Fruit fly (Drosophila melanogaster) whole organism, embryonic: ENCODE data around the gene kibra.

Experiments
- C15 ChIP-seq: fragments of 200-800 bp; sonication (Bioruptor generic); IDR thresholded peaks from 3 replicates; pipeline ENCODE4 v1.3.6; 2022; ENCODE audit warnings: missing biosample characterization, missing genetic modification characterization
- CG10274 ChIP-seq: fragments of 200-800 bp; sonication (Bioruptor generic); optimal IDR thresholded peaks from 3 replicates; lab custom pipeline; 2017; ENCODE audit warnings: missing biosample characterization, mild to moderate bottlenecking, missing genetic modification characterization
- CG12236 ChIP-seq: fragments of 200-800 bp; sonication (Bioruptor generic); optimal IDR thresholded peaks from 2 replicates; lab custom pipeline; 2016; ENCODE audit warnings: missing biosample characterization, missing genetic modification characterization
- CG12769 ChIP-seq: fragments of 200-800 bp; sonication (Bioruptor generic); optimal IDR thresholded peaks from 2 replicates; lab custom pipeline; 2019; ENCODE audit warnings: missing biosample characterization, mild to moderate bottlenecking, missing genetic modification characterization, moderate library complexity
- CG13424 ChIP-seq: fragments of 200-800 bp; sonication (Bioruptor generic); optimal IDR thresholded peaks from 2 replicates; lab custom pipeline; 2019; ENCODE audit warnings: missing biosample characterization, mild to moderate bottlenecking, missing genetic modification characterization, moderate library complexity
- CG15514 ChIP-seq: fragments of 200-800 bp; sonication (Bioruptor generic); optimal IDR thresholded peaks from 3 replicates; lab custom pipeline; 2017; ENCODE audit warnings: missing biosample characterization, missing genetic modification characterization, mild to moderate bottlenecking, moderate library complexity, missing genetic modification reagents
- CG17568 ChIP-seq: fragments of 200-800 bp; sonication (Bioruptor generic); optimal IDR thresholded peaks from 2 replicates; lab custom pipeline; 2018; ENCODE audit warnings: missing biosample characterization, mild to moderate bottlenecking, missing genetic modification characterization, moderate library complexity
- CG2129 ChIP-seq: fragments of 200-800 bp; sonication (Bioruptor generic); IDR thresholded peaks from 2 replicates; pipeline ENCODE4 v1.3.6; 2022; ENCODE audit warnings: missing biosample characterization, missing genetic modification characterization; ENCODE audit not compliant: partially characterized antibody
- CG2199 ChIP-seq: fragments of 200-800 bp; sonication (Bioruptor generic); IDR thresholded peaks from 3 replicates; pipeline ENCODE4 v1.3.6; 2022; ENCODE audit warnings: missing biosample characterization, missing genetic modification characterization
- CG33557 ChIP-seq: fragments of 200-800 bp; sonication (Bioruptor generic); optimal IDR thresholded peaks from 2 replicates; lab custom pipeline; 2019; ENCODE audit warnings: missing biosample characterization, mild to moderate bottlenecking, missing genetic modification characterization, moderate library complexity
- CG6272 ChIP-seq: fragments of 200-800 bp; sonication (Bioruptor generic); IDR thresholded peaks from 2 replicates; pipeline ENCODE4 v1.3.6; 2022; ENCODE audit warnings: missing biosample characterization, missing genetic modification characterization
- D19A ChIP-seq: fragments of 200-800 bp; optimal IDR thresholded peaks from 3 replicates; lab custom pipeline; 2019; ENCODE audit warnings: missing biosample characterization, mild to moderate bottlenecking, missing genetic modification characterization, moderate library complexity
- Dip3 ChIP-seq: fragments of 200-800 bp; sonication (Bioruptor generic); optimal IDR thresholded peaks from 3 replicates; lab custom pipeline; 2016; ENCODE audit warnings: missing biosample characterization, missing genetic modification characterization
- H15 ChIP-seq: fragments of 200-800 bp; sonication (Bioruptor generic); IDR thresholded peaks from 3 replicates; pipeline ENCODE4 v1.3.6; 2022; ENCODE audit warnings: missing biosample characterization, missing genetic modification characterization
- HLHmδ ChIP-seq: fragments of 200-800 bp; sonication (Bioruptor generic); optimal IDR thresholded peaks from 2 replicates; lab custom pipeline; 2018; ENCODE audit warnings: missing biosample characterization, mild to moderate bottlenecking, missing genetic modification characterization, moderate library complexity
- Hmr ChIP-seq: fragments of 200-800 bp; sonication (Bioruptor generic); optimal IDR thresholded peaks from 3 replicates; lab custom pipeline; 2017; ENCODE audit warnings: mild to moderate bottlenecking, missing biosample characterization, missing genetic modification reagents, missing genetic modification characterization
- Max ChIP-seq: fragments of 200-800 bp; sonication (Bioruptor generic); optimal IDR thresholded peaks from 2 replicates; lab custom pipeline; 2016; ENCODE audit warnings: missing biosample characterization, mild to moderate bottlenecking, missing genetic modification characterization
- Sry-β ChIP-seq: fragments of 200-800 bp; sonication (Bioruptor generic); optimal IDR thresholded peaks from 2 replicates; lab custom pipeline; 2018; ENCODE audit warnings: missing biosample characterization, mild to moderate bottlenecking, missing genetic modification characterization, moderate library complexity
- bsh ChIP-seq, 2 experiments: fragments of 200-800 bp; sonication (Bioruptor generic); optimal IDR thresholded peaks; 2 replicates each; lab custom pipeline; 2017 to 2018; ENCODE audit warnings: mild to moderate bottlenecking in 2 of 2, missing biosample characterization in 2 of 2, missing genetic modification characterization in 2 of 2, moderate library complexity in 1 of 2
- caup ChIP-seq: fragments of 200-800 bp; sonication (Bioruptor generic); optimal IDR thresholded peaks from 3 replicates; lab custom pipeline; 2017; ENCODE audit warnings: missing biosample characterization, mild to moderate bottlenecking, missing genetic modification characterization, moderate library complexity; ENCODE audit not compliant: severe bottlenecking
- cg ChIP-seq: fragments of 200-800 bp; sonication (Bioruptor generic); optimal IDR thresholded peaks from 3 replicates; lab custom pipeline; 2019; ENCODE audit warnings: missing biosample characterization, mild to moderate bottlenecking, missing genetic modification characterization, moderate library complexity
- corto ChIP-seq: fragments of 200-800 bp; sonication (Bioruptor generic); optimal IDR thresholded peaks from 2 replicates; lab custom pipeline; 2016; ENCODE audit warnings: missing biosample characterization, mild to moderate bottlenecking, missing genetic modification characterization, moderate library complexity
- croc ChIP-seq: fragments of 200-800 bp; sonication (Bioruptor generic); conservative IDR thresholded peaks from 3 replicates; pipeline ENCODE4 v1.3.6; 2022; ENCODE audit warnings: missing biosample characterization, missing genetic modification characterization
- cwo ChIP-seq: fragments of 200-800 bp; sonication (Bioruptor generic); optimal IDR thresholded peaks from 3 replicates; lab custom pipeline; 2017; ENCODE audit warnings: missing biosample characterization, missing genetic modification characterization, mild to moderate bottlenecking, moderate library complexity, missing genetic modification reagents
- danr ChIP-seq: fragments of 200-800 bp; sonication (Bioruptor generic); IDR thresholded peaks from 2 replicates; pipeline ENCODE4 v1.3.6; 2022; ENCODE audit warnings: missing biosample characterization, missing genetic modification characterization
- dati ChIP-seq: fragments of 200-800 bp; sonication (Bioruptor generic); IDR thresholded peaks from 2 replicates; pipeline ENCODE4 v1.3.6; 2022; ENCODE audit warnings: missing biosample characterization, missing genetic modification characterization
- fd102C ChIP-seq: fragments of 200-800 bp; sonication (Bioruptor generic); optimal IDR thresholded peaks from 2 replicates; lab custom pipeline; 2018; ENCODE audit warnings: missing biosample characterization, mild to moderate bottlenecking, missing genetic modification characterization, moderate library complexity
- gem ChIP-seq: fragments of 200-800 bp; sonication (Bioruptor generic); optimal IDR thresholded peaks from 2 replicates; lab custom pipeline; 2019; ENCODE audit warnings: missing biosample characterization, mild to moderate bottlenecking, missing genetic modification characterization, moderate library complexity
- gsb-n ChIP-seq: fragments of 200-800 bp; sonication (Bioruptor generic); optimal IDR thresholded peaks from 3 replicates; lab custom pipeline; 2018; ENCODE audit warnings: missing biosample characterization, mild to moderate bottlenecking, missing genetic modification characterization
- h ChIP-seq: fragments of >200 bp; optimal IDR thresholded peaks from 2 replicates; lab custom pipeline; 2017
- ham ChIP-seq: fragments of 200-800 bp; sonication (Bioruptor generic); IDR thresholded peaks from 2 replicates; pipeline ENCODE4 v1.3.6; 2022; ENCODE audit warnings: missing biosample characterization, missing genetic modification characterization
- her ChIP-seq: fragments of 200-800 bp; sonication (Bioruptor generic); optimal IDR thresholded peaks from 2 replicates; lab custom pipeline; 2016; ENCODE audit warnings: missing biosample characterization, missing genetic modification characterization
- jumu ChIP-seq: fragments of 200-800 bp; sonication (Bioruptor generic); optimal IDR thresholded peaks from 3 replicates; lab custom pipeline; 2016; ENCODE audit warnings: missing biosample characterization, missing genetic modification characterization
- klu ChIP-seq: fragments of 200-800 bp; sonication (Bioruptor generic); IDR thresholded peaks from 2 replicates; pipeline ENCODE4 v1.3.6; 2022; ENCODE audit warnings: missing biosample characterization, missing genetic modification characterization
- lilli ChIP-seq: fragments of 200-800 bp; sonication (Bioruptor generic); optimal IDR thresholded peaks from 3 replicates; lab custom pipeline; 2016; ENCODE audit warnings: missing biosample characterization, missing genetic modification characterization
- mirr ChIP-seq: fragments of 200-800 bp; sonication (Bioruptor generic); optimal IDR thresholded peaks from 3 replicates; lab custom pipeline; 2018; ENCODE audit warnings: missing biosample characterization, mild to moderate bottlenecking, missing genetic modification characterization
- mld ChIP-seq: fragments of 200-800 bp; sonication (Bioruptor generic); IDR thresholded peaks from 3 replicates; pipeline ENCODE4 v1.3.6; 2022; ENCODE audit warnings: missing biosample characterization, missing genetic modification characterization; ENCODE audit not compliant: partially characterized antibody
- nom ChIP-seq: fragments of 200-800 bp; sonication (Bioruptor generic); optimal IDR thresholded peaks from 2 replicates; lab custom pipeline; 2017; ENCODE audit warnings: missing biosample characterization, missing genetic modification characterization, mild to moderate bottlenecking, moderate library complexity, missing genetic modification reagents
- odd ChIP-seq: fragments of 200-800 bp; sonication (Bioruptor generic); optimal IDR thresholded peaks from 2 replicates; lab custom pipeline; 2017; ENCODE audit warnings: missing biosample characterization, mild to moderate bottlenecking, missing genetic modification characterization
- pb ChIP-seq: fragments of 200-800 bp; sonication (Bioruptor generic); optimal IDR thresholded peaks from 3 replicates; lab custom pipeline; 2016; ENCODE audit warnings: missing biosample characterization, missing genetic modification characterization
- prd ChIP-seq, 3 experiments: fragments of >200 bp in 2 of 3; fragments of 200-800 bp in 1 of 3; sonication (Bioruptor generic) in 1 of 3; optimal IDR thresholded peaks in 2 of 3; IDR thresholded peaks in 1 of 3; 2 replicates in 2 of 3; 3 replicates in 1 of 3; pipeline versions ENCODE4 v1.3.6 to Lab custom; 2017 to 2022; ENCODE audit warnings: missing biosample characterization in 1 of 3, missing genetic modification characterization in 1 of 3
- ranshi ChIP-seq: fragments of 200-800 bp; sonication (Bioruptor generic); IDR thresholded peaks from 2 replicates; pipeline ENCODE4 v1.3.6; 2022; ENCODE audit warnings: missing biosample characterization, missing genetic modification characterization
- run ChIP-seq: fragments of 200-800 bp; sonication (Bioruptor generic); optimal IDR thresholded peaks from 3 replicates; lab custom pipeline; 2018; ENCODE audit warnings: missing biosample characterization, mild to moderate bottlenecking, missing genetic modification characterization
- sens ChIP-seq: fragments of 200-800 bp; sonication (Bioruptor generic); peaks from one replicate; lab custom pipeline; 2016; ENCODE audit warnings: missing biosample characterization, missing genetic modification characterization
- slbo ChIP-seq: fragments of 200-800 bp; sonication (Bioruptor generic); IDR thresholded peaks from 2 replicates; pipeline ENCODE4 v1.3.6; 2022; ENCODE audit warnings: missing biosample characterization, missing genetic modification characterization
- ssp ChIP-seq: fragments of 200-800 bp; sonication (Bioruptor generic); IDR thresholded peaks from 2 replicates; pipeline ENCODE4 v1.3.6; 2022; ENCODE audit warnings: missing biosample characterization, missing genetic modification characterization
- wdn ChIP-seq: fragments of 200-800 bp; sonication (Bioruptor generic); IDR thresholded peaks from 2 replicates; pipeline ENCODE4 v1.3.6; 2022; ENCODE audit warnings: missing biosample characterization, missing genetic modification characterization

Gene kibra

DNA sequence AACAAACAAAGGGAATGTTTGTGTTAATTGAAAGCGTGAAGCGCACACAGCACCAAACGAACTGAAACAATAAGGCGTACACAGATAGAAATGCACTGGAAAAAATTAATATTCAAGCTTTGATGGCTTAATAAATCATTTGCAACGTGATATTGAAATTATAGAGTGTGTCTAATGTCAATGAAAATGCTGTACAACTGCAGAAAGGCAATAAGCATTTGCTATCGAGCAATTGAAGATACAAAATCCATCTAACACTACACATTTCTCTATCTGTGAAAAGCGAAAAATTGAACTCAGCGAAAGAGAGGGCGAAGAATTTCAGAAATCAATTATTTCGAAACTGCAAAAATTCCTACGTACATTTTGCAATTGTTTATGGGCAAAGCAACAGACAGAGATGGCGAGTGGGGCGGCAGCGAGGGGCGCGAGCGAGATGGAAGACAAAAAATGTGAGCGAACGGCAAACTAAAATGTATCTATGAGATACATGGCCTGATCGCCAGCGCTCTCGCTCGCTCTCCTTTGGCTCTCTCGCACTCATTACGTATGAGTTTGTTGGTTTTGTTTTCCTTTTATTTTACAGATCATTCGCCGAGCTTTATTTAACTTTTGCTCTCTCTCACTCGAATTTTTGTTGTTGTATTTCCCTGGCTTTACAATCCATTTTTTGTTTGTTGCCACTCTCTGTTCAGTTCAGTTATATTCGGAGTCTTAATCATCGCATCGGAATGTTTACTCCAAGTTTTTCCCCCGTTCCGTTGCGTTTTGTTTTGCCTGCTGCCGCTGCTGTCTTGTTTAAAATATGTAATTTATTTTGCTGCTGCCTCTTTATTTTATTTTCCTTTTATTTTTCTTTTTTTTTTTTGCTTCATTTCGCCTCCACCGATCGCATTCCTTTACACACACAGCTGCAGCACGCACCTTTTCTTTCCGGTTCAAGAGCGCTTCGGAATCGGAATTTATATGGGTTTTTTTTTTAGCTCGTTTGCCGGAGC, 1.8 kb downstream of the kibra start (continued):
- peak; percentile 24 for TF ChIP-seq Max
- TF ChIP-seq slbo (GFP tag; lab: Robert Waterston, UW) = peak; percentile 71
- TF ChIP-seq fd102C (GFP tag; lab: Kevin White, UChicago) = peak; percentile 40
- peak; percentile 55 for TF ChIP-seq pb (GFP tag; lab: Kevin White, UChicago)
- peak; percentile 49 for TF ChIP-seq CG15514 (GFP tag; lab: Kevin White, UChicago)
- no peak for TF ChIP-seq HLHmδ (GFP tag; lab: Kevin White, UChicago)
- TF ChIP-seq CG33557 (GFP tag; lab: Kevin White, UChicago) = no peak
- TF ChIP-seq jumu (GFP tag; lab: Kevin White, UChicago) = peak; percentile 51
- peak; percentile 35 for TF ChIP-seq cwo (GFP tag; lab: Kevin White, UChicago)
- no peak for TF ChIP-seq corto (GFP tag; lab: Kevin White, UChicago)
- TF ChIP-seq Sry-β = no peak
- peak; percentile 56 for TF ChIP-seq CG13424 (tag; lab: Kevin White, UChicago)
- 0 out of 2 replicates have a peak, but pooled peaks have one; percentile 20 for TF ChIP-seq ssp (GFP tag; lab: Robert Waterston, UW)
- TF ChIP-seq mld = no peak
- TF ChIP-seq wdn = no peak
- TF ChIP-seq CG2199 (GFP tag; lab: Robert Waterston, UW) = peak; percentile 27; the same call in 1 of the 3 replicates
- peak; percentile 30 for TF ChIP-seq CG17568 (GFP tag; lab: Kevin White, UChicago)
- peak; percentile 21 for TF ChIP-seq CG10274 (GFP tag; lab: Kevin White, UChicago)
- peak; percentile 5 to 72 for TF ChIP-seq bsh (GFP tag; optimal IDR thresholded peaks at IDR 0.05; lab: Kevin White, UChicago)
- TF ChIP-seq klu (GFP tag; lab: Robert Waterston, UW) = peak; percentile 39; the same call in 1 of the 2 replicates
- TF ChIP-seq sens (GFP tag; lab: Kevin White, UChicago) = peak; percentile 93
- TF ChIP-seq run = peak; percentile 63
- TF ChIP-seq D19A = peak; percentile 49
- peak; percentile 36 for TF ChIP-seq cg (GFP tag; lab: Kevin White, UChicago)
- TF ChIP-seq h = no peak
- no peak for TF ChIP-seq odd (GFP tag; lab: Kevin White, UChicago)
- peak; percentile 52 for TF ChIP-seq gsb-n (tag; lab: Kevin White, UChicago)
- TF ChIP-seq Dip3 (GFP tag; lab: Kevin White, UChicago) = peak; percentile 25
- TF ChIP-seq ranshi = peak; percentile 70
- peak; percentile 68 for TF ChIP-seq lilli (GFP tag; lab: Kevin White, UChicago)
- peak; percentile 63 for TF ChIP-seq caup (GFP tag; lab: Kevin White, UChicago)
- TF ChIP-seq dati (GFP tag; lab: Robert Waterston, UW) = peak; percentile 61
- TF ChIP-seq her (GFP tag; lab: Kevin White, UChicago) = peak; percentile 52
- TF ChIP-seq CG6272 = no peak
- TF ChIP-seq croc (GFP tag; lab: Robert Waterston, UW) = no peak; the same call in 2 of the 3 replicates
- TF ChIP-seq Hmr (GFP tag; lab: Kevin White, UChicago) = peak; percentile 59
- TF ChIP-seq nom (GFP tag; lab: Kevin White, UChicago) = peak; percentile 47
- no peak for TF ChIP-seq C15 (GFP tag; lab: Robert Waterston, UW)
- TF ChIP-seq gem (tag; lab: Kevin White, UChicago) = peak; percentile 87
- TF ChIP-seq CG2129 (GFP tag; lab: Robert Waterston, UW) = no peak
- peak; percentile 51; the same call in 1 of the 2 replicates for TF ChIP-seq danr (GFP tag; lab: Robert Waterston, UW)
- TF ChIP-seq mirr (GFP tag; lab: Kevin White, UChicago) = peak; percentile 7
- no peak for TF ChIP-seq prd (optimal IDR thresholded peaks at IDR 0.05; lab: Kevin White, UChicago)
- peak; percentile 78 for TF ChIP-seq prd (GFP tag; IDR thresholded peaks at IDR 0.05; lab: Robert Waterston, UW)
- TF ChIP-seq CG12236 (GFP tag; lab: Kevin White, UChicago) = peak; percentile 55
- peak; percentile 79 for TF ChIP-seq CG12769 (tag; lab: Kevin White, UChicago)
- peak; percentile 69; the same call in 2 of the 3 replicates for TF ChIP-seq H15 (GFP tag; lab: Robert Waterston, UW)
- no peak for TF ChIP-seq ham (GFP tag; lab: Robert Waterston, UW)
